Fruit fly (Drosophila melanogaster): ENCODE data around the gene mRpL45.

Gene mRpL45

dm6 chr3R:22664274-22664673 lies 46.0 kb downstream of the mRpL45 start (continued):
- TF ChIP-seq Oli (tag; optimal IDR thresholded peaks at IDR 0.05): peak; percentile 54
- no peak for TF ChIP-seq sug (tag; optimal IDR thresholded peaks at IDR 0.05)
- TF ChIP-seq CG9727 (GFP tag; optimal IDR thresholded peaks at IDR 0.05): peak; percentile 30
- TF ChIP-seq Eip74EF (GFP tag; optimal IDR thresholded peaks at IDR 0.05): no peak
- TF ChIP-seq ase (GFP tag; IDR thresholded peaks at IDR 0.05): 0 out of 3 replicates have a peak, but pooled peaks have one; percentile 12
- no peak for TF ChIP-seq dm (GFP tag; optimal IDR thresholded peaks at IDR 0.05)
- no peak for TF ChIP-seq CG9437 (GFP tag; optimal IDR thresholded peaks at IDR 0.05)
- peak; percentile 3 for TF ChIP-seq maf-S (GFP tag; optimal IDR thresholded peaks at IDR 0.05)
- peak; percentile 63 for TF ChIP-seq oc (tag; optimal IDR thresholded peaks at IDR 0.05)
- no peak for TF ChIP-seq Hand (GFP tag; optimal IDR thresholded peaks at IDR 0.05)
- no peak for TF ChIP-seq CG15479 (GFP tag; optimal IDR thresholded peaks at IDR 0.05)
- peak; percentile 63 for TF ChIP-seq CG32772 (GFP tag; IDR thresholded peaks at IDR 0.05)
- peak; percentile 18 for TF ChIP-seq CG16863 (GFP tag; optimal IDR thresholded peaks at IDR 0.05)
- no peak for TF ChIP-seq CG31224 (GFP tag; IDR thresholded peaks at IDR 0.05)
- TF ChIP-seq CG14965 (GFP tag; optimal IDR thresholded peaks at IDR 0.05; ENCODE audit: borderline replicate concordance): no peak
- TF ChIP-seq CG4282 (GFP tag; optimal IDR thresholded peaks at IDR 0.05): peak; percentile 2
- no peak for TF ChIP-seq Neu2 (GFP tag; optimal IDR thresholded peaks at IDR 0.05; ENCODE audit: borderline replicate concordance)
- no peak for TF ChIP-seq CG11696 (GFP tag; IDR thresholded peaks at IDR 0.05)
- no peak for TF ChIP-seq unc-4 (GFP tag; IDR thresholded peaks at IDR 0.05; ENCODE audit: partially characterized antibody)
- no peak for TF ChIP-seq crol (GFP tag; IDR thresholded peaks at IDR 0.05)
- no peak for TF ChIP-seq E2f2 (GFP tag; IDR thresholded peaks at IDR 0.05)
- peak; percentile 46; the same call in 1 of the 3 replicates for TF ChIP-seq Dbx (GFP tag; IDR thresholded peaks at IDR 0.05)
- no peak for TF ChIP-seq CG17912 (GFP tag; optimal IDR thresholded peaks at IDR 0.05)
- peak; percentile 36; the same call in 1 of the 2 replicates for TF ChIP-seq CG3847 (GFP tag; IDR thresholded peaks at IDR 0.05)
- TF ChIP-seq peb (GFP tag; IDR thresholded peaks at IDR 0.05): no peak
- TF ChIP-seq onecut (GFP tag; IDR thresholded peaks at IDR 0.05): peak; percentile 26; the same call in 1 of the 2 replicates
- peak; percentile 63 for TF ChIP-seq Blimp-1 (GFP tag; optimal IDR thresholded peaks at IDR 0.05)
- TF ChIP-seq Hr51 (GFP tag; optimal IDR thresholded peaks at IDR 0.05): peak in 1 of 2 experiments; percentile 39
- peak; percentile 86 for TF ChIP-seq ci (GFP tag; IDR thresholded peaks at IDR 0.05)
- TF ChIP-seq CTCF (GFP tag; optimal IDR thresholded peaks at IDR 0.05): no peak
- peak; percentile 32 for TF ChIP-seq NC2β (GFP tag; optimal IDR thresholded peaks at IDR 0.05)
- TF ChIP-seq luna (GFP tag; optimal IDR thresholded peaks at IDR 0.05): no peak
- TF ChIP-seq bsh (GFP tag; optimal IDR thresholded peaks at IDR 0.05): peak; percentile 40 to 75
- TF ChIP-seq Ets97D (GFP tag; optimal IDR thresholded peaks at IDR 0.05): no peak
- no peak for TF ChIP-seq cg (GFP tag; optimal IDR thresholded peaks at IDR 0.05)
- no peak for TF ChIP-seq vfl (GFP tag; optimal IDR thresholded peaks at IDR 0.05)
- no peak for TF ChIP-seq CG7963 (GFP tag; IDR thresholded peaks at IDR 0.05; ENCODE audit: partially characterized antibody)
- no peak for TF ChIP-seq lov (optimal IDR thresholded peaks at IDR 0.05)
- TF ChIP-seq lov (GFP tag; IDR thresholded peaks at IDR 0.05): no peak
- no peak for TF ChIP-seq br (optimal IDR thresholded peaks at IDR 0.05)
- peak; percentile 36 for TF ChIP-seq lilli (GFP tag; optimal IDR thresholded peaks at IDR 0.05)
- TF ChIP-seq ems (GFP tag; optimal IDR thresholded peaks at IDR 0.05): no peak
- TF ChIP-seq aop (GFP tag; IDR thresholded peaks at IDR 0.05): no peak
- no peak for TF ChIP-seq CG10147 (GFP tag; optimal IDR thresholded peaks at IDR 0.05)
- no peak for TF ChIP-seq pho (GFP tag; optimal IDR thresholded peaks at IDR 0.05)
- TF ChIP-seq jigr1 (GFP tag; IDR thresholded peaks at IDR 0.05): 0 out of 3 replicates have a peak, but pooled peaks have one; percentile 31
- no peak for TF ChIP-seq CG10543 (GFP tag; optimal IDR thresholded peaks at IDR 0.05)
- TF ChIP-seq chm (GFP tag; IDR thresholded peaks at IDR 0.05): no peak
- TF ChIP-seq CG3065 (GFP tag; optimal IDR thresholded peaks at IDR 0.05): no peak
- no peak for TF ChIP-seq CG4854 (GFP tag; optimal IDR thresholded peaks at IDR 0.05)
- peak; percentile 38 for TF ChIP-seq CG17385 (GFP tag; optimal IDR thresholded peaks at IDR 0.05)
- TF ChIP-seq fd102C (GFP tag; optimal IDR thresholded peaks at IDR 0.05): no peak
